Fruit fly (Drosophila melanogaster) whole organism: Measurements from ENCODE around the gene CG32829.

Experiments used
- CG8478 ChIP-seq: fragments of >200 bp; optimal IDR thresholded peaks from 2 replicates; lab custom pipeline; 2018; ENCODE audit warnings: inconsistent platforms
- Dll ChIP-seq: fragments of >200 bp; optimal IDR thresholded peaks from 2 replicates; lab custom pipeline; 2017
- EcR ChIP-seq, 2 experiments: fragments of >200 bp; optimal IDR thresholded peaks; 2 replicates each; lab custom pipeline; 2017; ENCODE audit warnings: missing biosample characterization in 2 of 2, missing genetic modification characterization in 2 of 2, missing genetic modification reagents in 2 of 2
- pan ChIP-seq: fragments of >200 bp; optimal IDR thresholded peaks from 2 replicates; lab custom pipeline; 2017
- psq ChIP-seq: fragments of >200 bp; optimal IDR thresholded peaks from 2 replicates; lab custom pipeline; 2017
- usp ChIP-seq: fragments of >200 bp; optimal IDR thresholded peaks from 2 replicates; lab custom pipeline; 2017; ENCODE audit warnings: missing biosample characterization, missing genetic modification characterization, mixed read lengths

DNA sequence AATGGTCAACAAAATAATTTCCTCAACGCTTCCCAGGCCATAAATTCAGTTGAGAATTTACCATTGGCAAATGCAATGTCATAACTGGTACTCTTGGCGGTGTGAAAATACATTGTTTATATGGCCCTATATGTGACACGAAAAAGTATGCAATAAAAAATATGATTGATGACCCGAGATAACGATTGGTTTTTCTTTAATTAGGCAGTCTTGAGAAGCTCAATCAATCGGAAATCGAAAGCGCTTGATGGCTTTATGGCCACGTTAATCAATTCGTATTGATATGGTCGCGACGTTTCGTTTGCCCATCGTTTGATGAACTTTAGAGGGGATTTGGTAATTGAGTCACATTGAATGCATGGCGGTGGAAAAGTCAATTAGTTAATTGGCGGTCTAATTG, 45.5 kb downstream of the CG32829 start:
- TF ChIP-seq usp (GFP tag; lab: Kevin White, UChicago) (no peak), CG8478 (no peak), pan (no peak), psq (lab: Kevin White, UChicago) (no peak), EcR (GFP tag; optimal IDR thresholded peaks at IDR 0.05; lab: Kevin White, UChicago) (no peak), Dll (lab: Kevin White, UChicago) (no peak)
